Worm (Caenorhabditis elegans): ENCODE results near the gene F37C4.4.

- TF ChIP-seq nhr-10 (tag; optimal IDR thresholded peaks at IDR 0.05): no peak
- TF ChIP-seq elt-3 (tag; optimal IDR thresholded peaks at IDR 0.05): no peak
- no peak for TF ChIP-seq peb-1 (tag; optimal IDR thresholded peaks at IDR 0.05)
- no peak for TF ChIP-seq ZK546.5 (tag; optimal IDR thresholded peaks at IDR 0.05)
- no peak for TF ChIP-seq nhr-25 (tag; optimal IDR thresholded peaks at IDR 0.05)
- TF ChIP-seq nhr-6 (tag; optimal IDR thresholded peaks at IDR 0.05): no peak
- no peak for TF ChIP-seq nhr-12 (tag; optimal IDR thresholded peaks at IDR 0.05)
- no peak for TF ChIP-seq ztf-11 (tag; optimal IDR thresholded peaks at IDR 0.05)
- TF ChIP-seq aly-2 (tag; optimal IDR thresholded peaks at IDR 0.05): no peak
These were observed 40.5 kb downstream of the F37C4.4 start, which contains the start of the genes F56D6.22 and F56D6.12 for ce11 chrIV:3907506-3908188.

All from whole organism, L2 larva.